Fruit fly (Drosophila melanogaster) whole organism, embryonic: ENCODE data around the gene Acp63F.
A peak's percentile ranks its signal among the peaks of the same experiment; 100 is the strongest.

Source experiments
- Atf3 ChIP-seq: fragments of 200-800 bp; sonication (Bioruptor generic); optimal IDR thresholded peaks from 3 replicates; lab custom pipeline; 2016; ENCODE audit warnings: missing biosample characterization, missing genetic modification characterization
- BtbVII ChIP-seq: fragments of 200-800 bp; sonication (Bioruptor generic); optimal IDR thresholded peaks from 3 replicates; lab custom pipeline; 2017; ENCODE audit warnings: missing biosample characterization, mild to moderate bottlenecking, missing genetic modification characterization
- CG12219 ChIP-seq: fragments of 200-800 bp; sonication (Bioruptor generic); optimal IDR thresholded peaks from 3 replicates; lab custom pipeline; 2018; ENCODE audit warnings: missing biosample characterization, mild to moderate bottlenecking, missing genetic modification characterization
- CG14050 ChIP-seq: fragments of 200-800 bp; sonication (Bioruptor generic); IDR thresholded peaks from 3 replicates; pipeline ENCODE4 v1.3.6; 2022; ENCODE audit warnings: missing biosample characterization, missing genetic modification characterization
- CG14710 ChIP-seq: fragments of 200-800 bp; sonication (Bioruptor generic); optimal IDR thresholded peaks from 3 replicates; lab custom pipeline; 2019; ENCODE audit warnings: missing biosample characterization, mild to moderate bottlenecking, missing genetic modification characterization, moderate library complexity
- CG15073 ChIP-seq: fragments of 200-800 bp; sonication (Bioruptor generic); optimal IDR thresholded peaks from 2 replicates; lab custom pipeline; 2016; ENCODE audit warnings: missing biosample characterization, missing genetic modification characterization
- CG15696 ChIP-seq: fragments of 200-800 bp; sonication (Bioruptor generic); optimal IDR thresholded peaks from 2 replicates; lab custom pipeline; 2019; ENCODE audit warnings: missing biosample characterization, mild to moderate bottlenecking, missing genetic modification characterization, moderate library complexity
- CG1832 ChIP-seq: fragments of 200-800 bp; sonication (Bioruptor generic); optimal IDR thresholded peaks from 2 replicates; lab custom pipeline; 2017; ENCODE audit warnings: missing biosample characterization, mild to moderate bottlenecking, missing genetic modification characterization, inconsistent platforms
- CG2199 ChIP-seq: fragments of 200-800 bp; sonication (Bioruptor generic); IDR thresholded peaks from 3 replicates; pipeline ENCODE4 v1.3.6; 2022; ENCODE audit warnings: missing biosample characterization, missing genetic modification characterization
- CG2202 ChIP-seq: fragments of 200-800 bp; sonication (Bioruptor generic); optimal IDR thresholded peaks from 2 replicates; lab custom pipeline; 2018; ENCODE audit warnings: missing biosample characterization, mild to moderate bottlenecking, missing genetic modification characterization
- CG3281 ChIP-seq: fragments of 200-800 bp; sonication (Bioruptor generic); optimal IDR thresholded peaks from 3 replicates; lab custom pipeline; 2017; ENCODE audit warnings: missing biosample characterization, mild to moderate bottlenecking, missing genetic modification characterization
- CG3407 ChIP-seq: fragments of 200-800 bp; sonication (Bioruptor generic); optimal IDR thresholded peaks from 2 replicates; lab custom pipeline; 2018; ENCODE audit warnings: missing biosample characterization, mild to moderate bottlenecking, missing genetic modification characterization
- CG42726 ChIP-seq: fragments of 200-800 bp; sonication (Bioruptor generic); IDR thresholded peaks from 2 replicates; pipeline ENCODE4 v1.3.6; 2022; ENCODE audit warnings: missing biosample characterization, missing genetic modification characterization; ENCODE audit not compliant: partially characterized antibody
- CG6683 ChIP-seq: fragments of 200-800 bp; sonication (Bioruptor generic); optimal IDR thresholded peaks from 2 replicates; lab custom pipeline; 2017; ENCODE audit warnings: missing biosample characterization, mild to moderate bottlenecking, missing genetic modification characterization, missing genetic modification reagents
- CG6813 ChIP-seq: fragments of 200-800 bp; sonication (Bioruptor generic); optimal IDR thresholded peaks from 2 replicates; lab custom pipeline; 2017; ENCODE audit warnings: missing biosample characterization, missing genetic modification characterization, mild to moderate bottlenecking, moderate library complexity, missing genetic modification reagents
- CG7556 ChIP-seq: fragments of 200-800 bp; sonication (Bioruptor generic); optimal IDR thresholded peaks from 2 replicates; lab custom pipeline; 2017; ENCODE audit warnings: missing biosample characterization, mild to moderate bottlenecking, missing genetic modification characterization
- CrebB ChIP-seq: fragments of 200-800 bp; sonication (Bioruptor generic); optimal IDR thresholded peaks from 3 replicates; lab custom pipeline; 2018; ENCODE audit warnings: missing biosample characterization, mild to moderate bottlenecking, missing genetic modification characterization
- Dek ChIP-seq: fragments of 200-800 bp; sonication (Bioruptor generic); optimal IDR thresholded peaks from 3 replicates; lab custom pipeline; 2019; ENCODE audit warnings: missing biosample characterization, mild to moderate bottlenecking, missing genetic modification characterization, moderate library complexity
- Doc3 ChIP-seq: fragments of 200-800 bp; sonication (Bioruptor generic); IDR thresholded peaks from 3 replicates; pipeline ENCODE4 v1.3.6; 2022; ENCODE audit warnings: missing biosample characterization, missing genetic modification characterization; ENCODE audit not compliant: partially characterized antibody
- Drgx ChIP-seq: fragments of 200-800 bp; sonication (Bioruptor generic); IDR thresholded peaks from 2 replicates; pipeline ENCODE4 v1.3.6; 2022; ENCODE audit warnings: missing biosample characterization, missing genetic modification characterization
- Eip74EF ChIP-seq, 2 experiments: fragments of 200-800 bp in 1 of 2; fragments of >200 bp in 1 of 2; sonication (Bioruptor generic) in 1 of 2; optimal IDR thresholded peaks; 2 replicates each; lab custom pipeline; 2017 to 2019; ENCODE audit warnings: missing biosample characterization in 2 of 2, missing genetic modification characterization in 2 of 2, mild to moderate bottlenecking in 1 of 2, moderate library complexity in 1 of 2
- Gsc ChIP-seq: fragments of 200-800 bp; sonication (Bioruptor generic); IDR thresholded peaks from 2 replicates; pipeline ENCODE4 v1.3.6; 2022; ENCODE audit warnings: missing biosample characterization, missing genetic modification characterization
- Jarid2 ChIP-seq: fragments of 200-800 bp; sonication (Bioruptor generic); optimal IDR thresholded peaks from 3 replicates; lab custom pipeline; 2017; ENCODE audit warnings: mild to moderate bottlenecking, missing biosample characterization, missing genetic modification reagents, missing genetic modification characterization
- Meics ChIP-seq: fragments of 200-800 bp; sonication (Bioruptor generic); optimal IDR thresholded peaks from 2 replicates; lab custom pipeline; 2017; ENCODE audit warnings: missing biosample characterization, mild to moderate bottlenecking, missing genetic modification characterization
- NK7.1 ChIP-seq: fragments of 200-800 bp; sonication (Bioruptor generic); optimal IDR thresholded peaks from 3 replicates; lab custom pipeline; 2016; ENCODE audit warnings: missing biosample characterization, missing genetic modification characterization
- Spps ChIP-seq: fragments of 200-800 bp; sonication (Bioruptor generic); optimal IDR thresholded peaks from 2 replicates; lab custom pipeline; 2018; ENCODE audit warnings: missing biosample characterization, mild to moderate bottlenecking, missing genetic modification characterization
- Tbp ChIP-seq: fragments of >200 bp; optimal IDR thresholded peaks from 2 replicates; lab custom pipeline; 2018; ENCODE audit warnings: missing biosample characterization, missing genetic modification characterization
- ase ChIP-seq: fragments of 200-800 bp; sonication (Bioruptor generic); IDR thresholded peaks from 3 replicates; pipeline ENCODE4 v1.3.6; 2022; ENCODE audit warnings: missing biosample characterization, missing genetic modification characterization
- caup ChIP-seq: fragments of 200-800 bp; sonication (Bioruptor generic); optimal IDR thresholded peaks from 3 replicates; lab custom pipeline; 2017; ENCODE audit warnings: missing biosample characterization, mild to moderate bottlenecking, missing genetic modification characterization, moderate library complexity; ENCODE audit not compliant: severe bottlenecking
- chinmo ChIP-seq: fragments of 200-800 bp; sonication (Bioruptor generic); IDR thresholded peaks from 4 replicates; pipeline ENCODE4 v1.3.6; 2022; ENCODE audit warnings: missing biosample characterization, missing genetic modification characterization; ENCODE audit not compliant: partially characterized antibody
- chn ChIP-seq: fragments of 200-800 bp; sonication (Bioruptor generic); optimal IDR thresholded peaks from 2 replicates; lab custom pipeline; 2016; ENCODE audit warnings: missing biosample characterization, missing genetic modification characterization
- crol ChIP-seq: fragments of 200-800 bp; sonication (Bioruptor generic); IDR thresholded peaks from 2 replicates; pipeline ENCODE4 v1.3.6; 2022; ENCODE audit warnings: missing biosample characterization, missing genetic modification characterization
- gce ChIP-seq: fragments of 200-800 bp; sonication (Bioruptor generic); IDR thresholded peaks from 3 replicates; pipeline ENCODE4 v1.3.6; 2022; ENCODE audit warnings: missing biosample characterization, missing genetic modification characterization
- gem ChIP-seq: fragments of 200-800 bp; sonication (Bioruptor generic); optimal IDR thresholded peaks from 2 replicates; lab custom pipeline; 2019; ENCODE audit warnings: missing biosample characterization, mild to moderate bottlenecking, missing genetic modification characterization, moderate library complexity
- kah ChIP-seq: fragments of 200-800 bp; sonication (Bioruptor generic); optimal IDR thresholded peaks from 2 replicates; lab custom pipeline; 2018; ENCODE audit warnings: missing biosample characterization, mild to moderate bottlenecking, missing genetic modification characterization
- kni ChIP-seq: fragments of 200-800 bp; sonication (Bioruptor generic); optimal IDR thresholded peaks from 3 replicates; lab custom pipeline; 2017; ENCODE audit warnings: mild to moderate bottlenecking, missing biosample characterization, missing genetic modification reagents, missing genetic modification characterization
- lab ChIP-seq: fragments of 200-800 bp; sonication (Bioruptor generic); optimal IDR thresholded peaks from 3 replicates; lab custom pipeline; 2017; ENCODE audit warnings: missing biosample characterization, missing genetic modification characterization, mild to moderate bottlenecking, moderate library complexity, missing genetic modification reagents
- lbe ChIP-seq: fragments of 200-800 bp; sonication (Bioruptor generic); optimal IDR thresholded peaks from 2 replicates; lab custom pipeline; 2016; ENCODE audit warnings: missing biosample characterization, mild to moderate bottlenecking, missing genetic modification characterization
- nau ChIP-seq: fragments of 200-800 bp; sonication (Bioruptor generic); optimal IDR thresholded peaks from 3 replicates; lab custom pipeline; 2017; ENCODE audit warnings: missing biosample characterization, mild to moderate bottlenecking, missing genetic modification characterization, missing genetic modification reagents
- odd ChIP-seq: fragments of 200-800 bp; sonication (Bioruptor generic); optimal IDR thresholded peaks from 2 replicates; lab custom pipeline; 2017; ENCODE audit warnings: missing biosample characterization, mild to moderate bottlenecking, missing genetic modification characterization
- salm ChIP-seq: fragments of 200-800 bp; sonication (Bioruptor generic); optimal IDR thresholded peaks from 2 replicates; lab custom pipeline; 2018; ENCODE audit warnings: missing biosample characterization, mild to moderate bottlenecking, missing genetic modification characterization
- schlank ChIP-seq: fragments of 200-800 bp; sonication (Bioruptor generic); optimal IDR thresholded peaks from 2 replicates; lab custom pipeline; 2018; ENCODE audit warnings: missing biosample characterization, mild to moderate bottlenecking, missing genetic modification characterization
- seq ChIP-seq: fragments of 200-800 bp; sonication (Bioruptor generic); IDR thresholded peaks from 2 replicates; pipeline ENCODE4 v1.3.6; 2022; ENCODE audit warnings: missing biosample characterization, missing genetic modification characterization
- sna ChIP-seq: fragments of 200-800 bp; sonication (Bioruptor generic); IDR thresholded peaks from 2 replicates; pipeline ENCODE4 v1.3.6; 2022; ENCODE audit warnings: missing biosample characterization, missing genetic modification characterization; ENCODE audit not compliant: partially characterized antibody
- trem ChIP-seq: fragments of 200-800 bp; optimal IDR thresholded peaks from 3 replicates; lab custom pipeline; 2019; ENCODE audit warnings: missing biosample characterization, mild to moderate bottlenecking, missing genetic modification characterization, moderate library complexity
- zfh1 ChIP-seq: fragments of 200-800 bp; sonication (Bioruptor generic); IDR thresholded peaks from 3 replicates; pipeline ENCODE4 v1.3.6; 2022; ENCODE audit warnings: missing biosample characterization, missing genetic modification characterization
- zfh2 ChIP-seq: fragments of 200-800 bp; sonication (Bioruptor generic); optimal IDR thresholded peaks from 2 replicates; lab custom pipeline; 2016; ENCODE audit warnings: missing biosample characterization, missing genetic modification characterization

Acp63F gene

DNA sequence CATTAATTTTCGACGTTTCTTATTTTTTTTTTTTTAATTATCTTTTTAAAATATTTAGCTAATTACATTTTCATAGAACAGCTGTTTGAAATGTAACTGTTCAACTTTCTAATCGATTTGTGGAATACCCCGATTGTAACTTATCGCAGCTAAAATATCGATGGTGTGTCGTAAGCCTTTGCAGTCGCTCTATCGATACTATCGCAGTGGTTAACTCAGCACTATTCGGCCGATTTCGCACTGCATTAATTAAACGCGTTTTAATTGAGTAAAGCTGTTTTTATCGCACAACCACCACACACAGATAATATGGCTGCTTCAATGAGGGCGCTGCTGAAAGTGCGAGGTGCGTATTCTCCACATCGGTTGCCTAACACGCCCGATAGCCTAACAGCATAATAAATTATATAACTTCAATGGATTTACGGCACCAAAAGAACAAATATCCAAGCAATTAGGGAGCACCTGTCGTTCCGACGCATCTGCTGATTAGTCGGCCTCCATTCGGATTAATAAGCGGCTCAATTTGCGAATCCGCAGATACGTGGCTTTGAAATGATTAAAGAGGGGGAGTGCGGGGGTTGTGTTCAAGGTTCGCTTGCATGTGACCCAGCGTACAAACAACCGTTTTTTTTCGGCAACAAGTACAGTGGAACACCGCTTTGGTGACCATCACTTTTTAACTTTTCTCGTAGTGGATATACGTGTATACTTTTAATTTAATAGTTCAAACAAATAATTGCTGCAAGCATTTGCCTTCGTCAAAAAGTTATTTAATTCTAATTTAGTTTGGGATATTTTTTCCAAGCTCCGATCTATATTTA lies 1.9 kb downstream of the Acp63F start, which contains the start of gene Scsalpha1 (continued):
- TF ChIP-seq lab (GFP tag; lab: Kevin White, UChicago) = peak; percentile 45
- no peak for TF ChIP-seq CG1832 (GFP tag; lab: Kevin White, UChicago)
- peak; percentile 99 for TF ChIP-seq chinmo (GFP tag; lab: Robert Waterston, UW)
- TF ChIP-seq CG14050 (GFP tag; lab: Robert Waterston, UW) = peak; percentile 54
- TF ChIP-seq odd (GFP tag; lab: Kevin White, UChicago) = peak; percentile 9
- TF ChIP-seq CG12219 (GFP tag; lab: Kevin White, UChicago) = peak; percentile 13
- TF ChIP-seq kni (GFP tag; lab: Kevin White, UChicago) = peak; percentile 15
- no peak for TF ChIP-seq lbe (GFP tag; lab: Kevin White, UChicago)
- peak; percentile 68; the same call in 2 of the 3 replicates for TF ChIP-seq zfh1 (GFP tag; lab: Robert Waterston, UW)
- TF ChIP-seq chn (GFP tag; lab: Kevin White, UChicago) = peak; percentile 20
- no peak for TF ChIP-seq CG3407 (GFP tag; lab: Kevin White, UChicago)
- TF ChIP-seq trem (tag; lab: Kevin White, UChicago) = peak; percentile 77
- TF ChIP-seq Jarid2 (GFP tag; lab: Kevin White, UChicago) = no peak
- TF ChIP-seq CrebB (tag; lab: Kevin White, UChicago) = no peak
- peak; percentile 4 for TF ChIP-seq BtbVII (GFP tag; lab: Kevin White, UChicago)
- no peak for TF ChIP-seq Gsc (GFP tag; lab: Robert Waterston, UW)
- TF ChIP-seq gem = no peak
- TF ChIP-seq CG2199 (GFP tag; lab: Robert Waterston, UW) = no peak
- peak; percentile 94 for TF ChIP-seq crol (GFP tag; lab: Robert Waterston, UW)
- TF ChIP-seq ase = peak; percentile 56; the same call in 1 of the 3 replicates
- TF ChIP-seq Meics = peak; percentile 37
- peak; percentile 99 for TF ChIP-seq CG42726
- no peak for TF ChIP-seq CG15696 (tag; lab: Kevin White, UChicago)
- no peak for TF ChIP-seq CG15073 (GFP tag; lab: Kevin White, UChicago)
- no peak for TF ChIP-seq CG2202
- peak; percentile 7 for TF ChIP-seq zfh2 (GFP tag; lab: Kevin White, UChicago)
- no peak for TF ChIP-seq Eip74EF (GFP tag; optimal IDR thresholded peaks at IDR 0.05; lab: Kevin White, UChicago)
- TF ChIP-seq caup (GFP tag; lab: Kevin White, UChicago) = peak; percentile 7
- no peak for TF ChIP-seq CG6813 (GFP tag; lab: Kevin White, UChicago)
- TF ChIP-seq CG6683 = no peak
- peak; percentile 71; the same call in 1 of the 2 replicates for TF ChIP-seq seq (GFP tag; lab: Robert Waterston, UW)
- no peak for TF ChIP-seq Tbp (GFP tag; lab: Kevin White, UChicago)
- peak; percentile 98 for TF ChIP-seq Doc3 (GFP tag; lab: Robert Waterston, UW)
- peak; percentile 23 for TF ChIP-seq Dek (tag; lab: Kevin White, UChicago)
- no peak for TF ChIP-seq NK7.1 (GFP tag; lab: Kevin White, UChicago)
- no peak for TF ChIP-seq schlank (tag; lab: Kevin White, UChicago)
- peak; percentile 47 for TF ChIP-seq CG14710 (tag; lab: Kevin White, UChicago)
- TF ChIP-seq salm = no peak
- peak; percentile 14; the same call in 1 of the 3 replicates for TF ChIP-seq gce (GFP tag; lab: Robert Waterston, UW)
- TF ChIP-seq CG7556 (GFP tag; lab: Kevin White, UChicago) = peak; percentile 19
- TF ChIP-seq sna = peak; percentile 98
- TF ChIP-seq Spps = no peak
- no peak for TF ChIP-seq nau (GFP tag; lab: Kevin White, UChicago)
- no peak for TF ChIP-seq kah
- TF ChIP-seq Drgx (GFP tag; lab: Robert Waterston, UW) = peak; percentile 46
- no peak for TF ChIP-seq Atf3
- TF ChIP-seq CG3281 (GFP tag; lab: Kevin White, UChicago) = peak; percentile 47
